Worm (Caenorhabditis elegans) whole organism, young adult: ENCODE results near the gene F13D12.10.

Experiments used
- Y95B8A.8 ChIP-seq: fragments of 200-800 bp; sonication (Bioruptor generic); IDR thresholded peaks from 2 replicates; pipeline ENCODE4 v1.3.6; 2022; ENCODE audit warnings: missing genetic modification reagents, missing genetic modification characterization, missing compliant biosample characterization
- ztf-28 ChIP-seq: fragments of 200-800 bp; sonication (Bioruptor generic); IDR thresholded peaks from 2 replicates; pipeline ENCODE4 v1.3.6; 2022; ENCODE audit warnings: missing genetic modification reagents, missing genetic modification characterization, missing compliant biosample characterization

DNA sequence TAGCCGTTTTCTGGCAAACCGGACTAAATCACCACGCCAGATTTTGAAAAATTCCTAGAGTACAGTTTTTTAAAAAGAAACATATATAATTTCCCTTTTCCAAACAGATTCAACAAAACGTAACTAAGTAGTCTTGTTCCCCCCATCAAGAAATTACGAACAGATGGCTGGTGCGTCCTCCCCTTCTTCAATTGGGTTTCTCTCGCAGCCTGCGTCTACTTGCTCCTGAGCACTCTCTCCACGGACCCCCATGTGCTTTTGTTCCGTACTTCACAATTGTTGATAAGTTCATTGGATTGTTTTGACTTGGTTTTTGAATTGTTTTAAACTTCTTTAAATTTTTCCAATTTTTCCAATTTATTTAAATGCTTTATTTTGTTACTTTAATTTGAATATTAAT lies 25.6 kb upstream of the F13D12.10 start:
- TF ChIP-seq Y95B8A.8 (GFP tag; lab: Robert Waterston, UW) (no peak), ztf-28 (GFP tag; lab: Robert Waterston, UW) (no peak)
